Worm (Caenorhabditis elegans) whole organism, L3 larva: ENCODE data around the gene F56C3.4.

Source experiments
- R02D3.7 ChIP-seq: fragments of 150-350 bp; optimal IDR thresholded peaks from 2 replicates; lab custom pipeline; 2014; ENCODE audit warnings: missing biosample characterization, missing genetic modification characterization
- aly-2 ChIP-seq: fragments of 150-350 bp; optimal IDR thresholded peaks from 2 replicates; lab custom pipeline; 2014; ENCODE audit warnings: missing biosample characterization, missing genetic modification characterization
- ama-1 ChIP-seq: fragments of 150-350 bp; optimal IDR thresholded peaks from 2 replicates; lab custom pipeline; 2018
- ceh-82 ChIP-seq: fragments of 150-350 bp; optimal IDR thresholded peaks from 2 replicates; lab custom pipeline; 2014; ENCODE audit warnings: missing biosample characterization, missing genetic modification characterization
- daf-12 ChIP-seq: fragments of 150-350 bp; optimal IDR thresholded peaks from 2 replicates; lab custom pipeline; 2014; ENCODE audit warnings: missing biosample characterization, missing genetic modification reagents, missing genetic modification characterization
- elt-1 ChIP-seq: fragments of 150-350 bp; optimal IDR thresholded peaks from 2 replicates; lab custom pipeline; 2014; ENCODE audit warnings: missing biosample characterization, missing genetic modification characterization
- elt-3 ChIP-seq, 3 experiments: fragments of 150-350 bp in 1 of 3; sonication (generic microtip) in 2 of 3; optimal IDR thresholded peaks; 2 replicates in 2 of 3; 4 replicates in 1 of 3; lab custom pipeline; 2014 to 2017; ENCODE audit warnings: missing biosample characterization in 3 of 3, missing genetic modification characterization in 3 of 3
- fos-1 ChIP-seq: fragments of 150-350 bp; optimal IDR thresholded peaks from 2 replicates; lab custom pipeline; 2014; ENCODE audit warnings: missing biosample characterization, missing genetic modification characterization
- hmg-11 ChIP-seq: sonication (generic microtip); optimal IDR thresholded peaks from 2 replicates; lab custom pipeline; 2016; ENCODE audit warnings: missing genetic modification characterization, missing compliant biosample characterization
- nhr-11 ChIP-seq: fragments of 150-350 bp; optimal IDR thresholded peaks from 2 replicates; lab custom pipeline; 2014; ENCODE audit warnings: missing biosample characterization, missing genetic modification characterization
- nhr-23 ChIP-seq: fragments of 150-350 bp; optimal IDR thresholded peaks from 2 replicates; lab custom pipeline; 2014; ENCODE audit warnings: missing biosample characterization, missing genetic modification reagents, missing genetic modification characterization
- tbx-2 ChIP-seq: sonication (generic microtip); optimal IDR thresholded peaks from 2 replicates; lab custom pipeline; 2016; ENCODE audit warnings: mild to moderate bottlenecking, missing genetic modification characterization, missing compliant biosample characterization
- unc-62 ChIP-seq: fragments of 150-350 bp; sonication (generic microtip); optimal IDR thresholded peaks from 4 replicates; lab custom pipeline; 2014; ENCODE audit warnings: missing biosample characterization, missing genetic modification reagents, missing genetic modification characterization

ce11 chrX:1338906-1339673, 21.4 kb downstream of the F56C3.4 start:
- no peak for TF ChIP-seq aly-2 (tag; lab: Kevin White, UChicago)
- peak; percentile 9 for TF ChIP-seq tbx-2 (tag; lab: Kevin White, UChicago)
- TF ChIP-seq R02D3.7 (tag; lab: Kevin White, UChicago) = no peak
- peak; percentile 91 for TF ChIP-seq elt-1 (tag; lab: Kevin White, UChicago)
- TF ChIP-seq nhr-23 (tag; lab: Kevin White, UChicago) = peak; percentile 42
- no peak for TF ChIP-seq unc-62 (GFP tag; lab: Kevin White, UChicago)
- no peak for TF ChIP-seq nhr-11 (tag; lab: Kevin White, UChicago)
- TF ChIP-seq fos-1 (tag; lab: Kevin White, UChicago) = no peak
- no peak for TF ChIP-seq ceh-82 (tag; lab: Kevin White, UChicago)
- TF ChIP-seq elt-3 (tag; optimal IDR thresholded peaks at IDR 0.05; lab: Kevin White, UChicago) = no peak
- no peak for TF ChIP-seq ama-1 (lab: Kevin White, UChicago)
- TF ChIP-seq daf-12 (tag; lab: Kevin White, UChicago) = no peak
- peak; percentile 22 for TF ChIP-seq hmg-11 (tag; lab: Kevin White, UChicago)
